Fruit fly (Drosophila melanogaster) whole organism, adult: Measurements from ENCODE around the gene CG14903.

Source experiments
- CG33017 ChIP-seq: fragments of 200-800 bp; sonication (Bioruptor generic); optimal IDR thresholded peaks from 2 replicates; lab custom pipeline; 2018; ENCODE audit warnings: missing biosample characterization, mild to moderate bottlenecking, missing genetic modification characterization, moderate library complexity
- CG7045 ChIP-seq: fragments of 200-800 bp; sonication (Bioruptor generic); optimal IDR thresholded peaks from 2 replicates; lab custom pipeline; 2017; ENCODE audit warnings: missing biosample characterization, mild to moderate bottlenecking, missing genetic modification characterization
- Crg-1 ChIP-seq: fragments of 200-800 bp; sonication (Bioruptor generic); optimal IDR thresholded peaks from 2 replicates; lab custom pipeline; 2016; ENCODE audit warnings: missing biosample characterization, missing genetic modification characterization
- Mnt ChIP-seq: fragments of 200-800 bp; sonication (Bioruptor generic); optimal IDR thresholded peaks from 2 replicates; lab custom pipeline; 2016; ENCODE audit warnings: missing biosample characterization, mild to moderate bottlenecking, missing genetic modification characterization
- tj ChIP-seq: fragments of 200-800 bp; sonication (Bioruptor generic); optimal IDR thresholded peaks from 3 replicates; lab custom pipeline; 2017; ENCODE audit warnings: missing biosample characterization, mild to moderate bottlenecking, missing genetic modification characterization, moderate library complexity

- no peak for TF ChIP-seq Mnt (GFP tag; lab: Kevin White, UChicago)
- TF ChIP-seq Crg-1 = no peak
- TF ChIP-seq CG7045 (GFP tag; lab: Kevin White, UChicago) = no peak
- no peak for TF ChIP-seq CG33017 (tag; lab: Kevin White, UChicago)
- TF ChIP-seq tj (GFP tag; lab: Kevin White, UChicago) = no peak
These were observed 48.9 kb downstream of the CG14903 start for dm6 chr3R:16524593-16525111.
